Worm (Caenorhabditis elegans): ENCODE results near the gene ZK816.1.

Gene ZK816.1

ce11 chrX:3332824-3333223 lies 18.7 kb upstream of the ZK816.1 start, which contains the start of gene F11D5.1:
F11D5.1 (plus strand) TSS chrX:3333124.
- TF ChIP-seq attf-4 (tag; optimal IDR thresholded peaks at IDR 0.05) (no peak), dmd-9 (GFP tag; IDR thresholded peaks at IDR 0.05) (no peak), lsy-2 (tag; optimal IDR thresholded peaks at IDR 0.05) (no peak), mdl-1 (tag; optimal IDR thresholded peaks at IDR 0.05) (no peak), lin-29 (GFP tag; IDR thresholded peaks at IDR 0.05) (no peak), tag-97 (GFP tag; IDR thresholded peaks at IDR 0.05) (no peak), nhr-42 (GFP tag; IDR thresholded peaks at IDR 0.05) (no peak), nhr-6 (tag; optimal IDR thresholded peaks at IDR 0.05) (no peak), Y5F2A.4 (GFP tag; optimal IDR thresholded peaks at IDR 0.05) (no peak)

- TF ChIP-seq rbr-2 (tag; optimal IDR thresholded peaks at IDR 0.05) (no peak), daf-16 (GFP tag; optimal IDR thresholded peaks at IDR 0.05) (no peak), daf-16 (tag; optimal IDR thresholded peaks at IDR 0.05) (peak; percentile 52), nhr-48 (tag; optimal IDR thresholded peaks at IDR 0.05) (peak; percentile 17), mdt-29 (GFP tag; IDR thresholded peaks at IDR 0.05) (no peak), saeg-2 (GFP tag; IDR thresholded peaks at IDR 0.05) (no peak), dve-1 (tag; optimal IDR thresholded peaks at IDR 0.05; ENCODE audit: insufficient read depth) (peak; percentile 61), mxl-3 (GFP tag; optimal IDR thresholded peaks at IDR 0.05) (no peak), hlh-11 (tag; optimal IDR thresholded peaks at IDR 0.05) (peak; percentile 63), skn-1 (tag; optimal IDR thresholded peaks at IDR 0.05) (no peak), lsy-2 (tag; optimal IDR thresholded peaks at IDR 0.05) (no peak), unc-62 (GFP tag; optimal IDR thresholded peaks at IDR 0.05 in 1 of 2) (peak in 1 of 2 experiments; percentile 44), unc-62 (tag; optimal IDR thresholded peaks at IDR 0.05) (no peak), nhr-28 (tag; optimal IDR thresholded peaks at IDR 0.05) (peak; percentile 78), ceh-28 (tag; optimal IDR thresholded peaks at IDR 0.05) (no peak), set-16 (GFP tag; IDR thresholded peaks at IDR 0.05) (no peak), nhr-10 (tag; optimal IDR thresholded peaks at IDR 0.05) (no peak), pqm-1 (tag; optimal IDR thresholded peaks at IDR 0.05) (peak; percentile 92), php-3 (GFP tag; IDR thresholded peaks at IDR 0.05) (peak; percentile 78), ZK546.5 (tag; optimal IDR thresholded peaks at IDR 0.05) (no peak), aly-2 (tag; optimal IDR thresholded peaks at IDR 0.05) (no peak), dmd-6 (GFP tag; IDR thresholded peaks at IDR 0.05) (peak; percentile 66), nhr-77 (tag; optimal IDR thresholded peaks at IDR 0.05) (peak; percentile 22)
Measured at ce11 chrX:3334115-3334514, 17.4 kb upstream of the ZK816.1 start.

- TF ChIP-seq spr-1 (tag; optimal IDR thresholded peaks at IDR 0.05) (no peak), mxl-3 (GFP tag; optimal IDR thresholded peaks at IDR 0.05) (no peak), madf-9 (GFP tag; conservative IDR thresholded peaks at IDR 0.05) (no peak), gei-8 (GFP tag; optimal IDR thresholded peaks at IDR 0.05) (no peak)
Measured at ce11 chrX:3339882-3340281, 11.6 kb upstream of the ZK816.1 start.

DNA sequence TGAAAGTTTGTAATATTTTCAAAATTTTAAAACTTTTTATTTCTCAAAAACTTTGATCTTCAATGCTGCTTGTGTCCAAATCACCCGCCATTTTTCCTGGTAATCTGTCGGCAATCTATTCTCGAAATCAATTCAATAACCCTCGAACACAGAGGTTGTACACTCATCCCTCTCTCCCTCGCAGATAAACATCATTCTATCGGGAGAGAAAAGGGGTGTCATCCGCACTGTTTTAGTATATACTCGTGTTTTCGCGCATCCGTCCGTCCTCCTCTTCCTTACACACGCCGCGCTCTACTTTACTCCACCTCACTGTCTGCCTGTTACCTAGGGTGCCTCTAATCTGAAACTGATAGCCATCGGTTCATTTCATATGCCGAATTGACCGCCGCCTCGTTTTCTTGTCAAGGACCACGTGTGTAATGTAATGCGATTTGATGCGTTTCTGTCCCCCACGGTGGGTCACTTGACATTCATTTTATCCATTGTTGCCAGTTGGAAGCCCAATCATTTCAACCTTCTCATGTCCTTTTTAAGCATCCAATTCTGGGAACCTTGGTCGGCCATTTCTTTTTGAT lies 7.8 kb upstream of the ZK816.1 start:
- no peak for TF ChIP-seq hlh-11 (tag; optimal IDR thresholded peaks at IDR 0.05)
- no peak for TF ChIP-seq F26F4.8 (GFP tag; conservative IDR thresholded peaks at IDR 0.05)
- no peak for TF ChIP-seq nhr-28 (tag; optimal IDR thresholded peaks at IDR 0.05)
- TF ChIP-seq sdz-12 (GFP tag; optimal IDR thresholded peaks at IDR 0.05), result no peak
- no peak for TF ChIP-seq nhr-48 (tag; optimal IDR thresholded peaks at IDR 0.05)
- TF ChIP-seq nhr-111 (GFP tag; optimal IDR thresholded peaks at IDR 0.05), result no peak
- peak; percentile 50 for TF ChIP-seq hlh-30 (tag; optimal IDR thresholded peaks at IDR 0.05; ENCODE audit: insufficient read depth)
- TF ChIP-seq ceh-82 (tag; optimal IDR thresholded peaks at IDR 0.05), result no peak
- no peak for TF ChIP-seq ceh-44 (GFP tag; IDR thresholded peaks at IDR 0.05)
